Fruit fly (Drosophila melanogaster): Measurements from ENCODE around the gene CG10428.

CG10428 gene

DNA sequence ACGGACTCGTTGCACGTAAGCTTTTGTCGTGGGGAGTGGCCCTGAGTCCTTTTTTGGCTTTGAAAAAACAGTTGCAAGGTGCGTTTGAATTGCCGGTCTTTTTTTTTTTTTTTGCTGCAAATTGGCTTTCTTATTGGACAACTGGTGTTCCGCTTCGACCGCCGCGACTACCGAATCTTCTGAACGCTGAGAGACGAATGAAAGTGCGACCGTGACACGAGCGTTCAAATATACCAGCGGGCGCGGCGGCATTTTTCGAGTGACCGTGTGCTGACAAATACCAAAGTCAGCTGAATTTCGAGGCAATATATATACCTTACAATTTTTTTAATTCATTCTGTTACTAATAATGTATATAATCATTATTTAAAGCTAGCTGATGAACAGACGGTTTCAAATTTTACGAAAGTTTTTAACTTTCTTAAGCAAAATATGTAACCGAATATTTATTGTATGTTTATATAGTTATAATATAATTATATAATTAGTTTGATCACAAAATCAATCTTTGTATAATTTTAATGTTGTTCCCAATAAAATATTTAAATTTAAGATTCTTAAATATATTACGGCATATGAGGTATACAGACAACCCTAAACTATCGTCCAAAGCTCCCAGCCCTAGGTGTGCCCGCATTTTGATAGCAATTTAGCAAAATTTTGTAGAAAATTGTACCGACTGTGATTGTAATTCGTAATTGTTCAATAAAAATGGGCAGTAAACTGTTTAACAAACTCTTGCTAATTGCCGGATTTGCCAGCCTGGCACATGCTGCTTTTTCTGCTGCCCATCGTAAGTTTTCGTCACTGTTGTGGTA lies 38.6 kb downstream of the CG10428 start, which contains the start of the genes Swip-1 and EMC5 (continued):
- TF ChIP-seq Elba2 (GFP tag; optimal IDR thresholded peaks at IDR 0.05) (peak; percentile 88), CG7987 (GFP tag; optimal IDR thresholded peaks at IDR 0.05) (no peak), tup (GFP tag; optimal IDR thresholded peaks at IDR 0.05) (no peak), CG30020 (tag; optimal IDR thresholded peaks at IDR 0.05) (peak; percentile 65), CG12744 (GFP tag; optimal IDR thresholded peaks at IDR 0.05) (no peak), cg (GFP tag; optimal IDR thresholded peaks at IDR 0.05) (no peak), nerfin-2 (GFP tag; IDR thresholded peaks at IDR 0.05; ENCODE audit: partially characterized antibody) (no peak), CG10959 (GFP tag; IDR thresholded peaks at IDR 0.05) (no peak), slp2 (GFP tag; optimal IDR thresholded peaks at IDR 0.05) (no peak), Chrac-16 (GFP tag; optimal IDR thresholded peaks at IDR 0.05) (peak; percentile 46), CG30403 (GFP tag; optimal IDR thresholded peaks at IDR 0.05) (peak; percentile 72), Lpt (GFP tag; optimal IDR thresholded peaks at IDR 0.05) (no peak), CG2889 (GFP tag; IDR thresholded peaks at IDR 0.05) (no peak), kay (GFP tag; optimal IDR thresholded peaks at IDR 0.05) (peak; percentile 16), zf30C (GFP tag; optimal IDR thresholded peaks at IDR 0.05) (no peak), H15 (GFP tag; IDR thresholded peaks at IDR 0.05) (no peak), Bdp1 (GFP tag; optimal IDR thresholded peaks at IDR 0.05) (no peak), toy (GFP tag; IDR thresholded peaks at IDR 0.05) (no peak), CG17359 (tag; optimal IDR thresholded peaks at IDR 0.05) (peak; percentile 41), jumu (GFP tag; optimal IDR thresholded peaks at IDR 0.05) (no peak), CG15479 (GFP tag; optimal IDR thresholded peaks at IDR 0.05) (no peak), GATAe (GFP tag; conservative IDR thresholded peaks at IDR 0.05) (no peak), amos (GFP tag; IDR thresholded peaks at IDR 0.05; ENCODE audit: partially characterized antibody) (peak; percentile 62), Abd-B (GFP tag; optimal IDR thresholded peaks at IDR 0.05) (peak; percentile 84), CG1529 (GFP tag; optimal IDR thresholded peaks at IDR 0.05) (peak; percentile 8), CG3847 (GFP tag; IDR thresholded peaks at IDR 0.05) (peak; percentile 70), CG18764 (GFP tag; optimal IDR thresholded peaks at IDR 0.05) (no peak), CG1792 (GFP tag; optimal IDR thresholded peaks at IDR 0.05) (no peak), CG4328 (GFP tag; optimal IDR thresholded peaks at IDR 0.05) (peak; percentile 60), CG11093 (GFP tag; IDR thresholded peaks at IDR 0.05) (no peak), CG13775 (GFP tag; optimal IDR thresholded peaks at IDR 0.05) (peak; percentile 76), CG8290 (GFP tag; optimal IDR thresholded peaks at IDR 0.05) (peak; percentile 43), CG8290 (tag; optimal IDR thresholded peaks at IDR 0.05) (peak; percentile 17 to 36), CG1647 (GFP tag; optimal IDR thresholded peaks at IDR 0.05) (no peak), CG12219 (GFP tag; optimal IDR thresholded peaks at IDR 0.05) (peak; percentile 11), odd (GFP tag; optimal IDR thresholded peaks at IDR 0.05) (no peak), ERR (GFP tag; optimal IDR thresholded peaks at IDR 0.05) (no peak), HmgZ (tag; optimal IDR thresholded peaks at IDR 0.05) (peak; percentile 28), zen2 (GFP tag; IDR thresholded peaks at IDR 0.05; ENCODE audit: partially characterized antibody) (0 out of 3 replicates have a peak, but pooled peaks have one; percentile 16), cad (GFP tag; optimal IDR thresholded peaks at IDR 0.05) (no peak), stwl (tag; optimal IDR thresholded peaks at IDR 0.05) (peak; percentile 27), ash1 (GFP tag; optimal IDR thresholded peaks at IDR 0.05) (no peak), CG33557 (GFP tag; optimal IDR thresholded peaks at IDR 0.05) (peak; percentile 58), CkIIα-i1 (GFP tag; IDR thresholded peaks at IDR 0.05) (no peak), HLHmδ (GFP tag; optimal IDR thresholded peaks at IDR 0.05) (peak; percentile 69), Rx (GFP tag; IDR thresholded peaks at IDR 0.05) (0 out of 2 replicates have a peak, but pooled peaks have one; percentile 15), Hr78 (GFP tag; optimal IDR thresholded peaks at IDR 0.05) (peak in 1 of 2 experiments; percentile 15), CG4404 (GFP tag; IDR thresholded peaks at IDR 0.05) (peak; percentile 36; the same call in 1 of the 2 replicates), CG15514 (GFP tag; optimal IDR thresholded peaks at IDR 0.05) (peak; percentile 47)
